Worm (Caenorhabditis elegans) whole organism, early embryonic: ENCODE data around the gene hlh-29.

Source experiments
- ama-1 ChIP-seq: fragments of 150-350 bp; optimal IDR thresholded peaks from 2 replicates; lab custom pipeline; 2014
- tbx-11 ChIP-seq: fragments of 200-800 bp; sonication (Bioruptor generic); IDR thresholded peaks from 2 replicates; pipeline ENCODE4 v1.3.6; 2022; ENCODE audit warnings: missing genetic modification characterization, missing compliant biosample characterization

- TF ChIP-seq tbx-11 = no peak
- no peak for TF ChIP-seq ama-1
These were observed 8.5 kb downstream of the hlh-29 start for ce11 chrX:17539968-17540367.
